Fruit fly (Drosophila melanogaster): Measurements from ENCODE around the gene Rim.
A peak's percentile ranks its signal among the peaks of the same experiment; 100 is the strongest.

The Rim gene

DNA sequence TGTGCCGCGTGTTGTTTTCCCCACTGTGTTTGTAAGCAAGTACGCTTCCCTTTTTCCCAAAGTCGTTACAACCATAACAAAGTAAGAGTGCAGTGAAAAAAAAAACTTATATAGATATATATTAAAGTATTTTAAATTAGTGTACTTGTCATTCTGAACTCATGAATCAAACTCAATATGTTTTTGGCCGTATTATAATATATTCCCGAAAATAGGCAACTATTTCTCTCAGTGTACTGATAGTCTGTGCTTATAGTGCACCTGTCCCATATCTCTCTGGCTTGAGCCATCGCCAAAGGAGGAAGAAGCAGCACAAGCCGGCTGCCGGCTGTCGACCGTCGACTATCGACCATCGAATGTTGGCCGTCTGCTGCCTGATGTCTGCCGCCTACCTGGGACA lies 24.7 kb upstream of the Rim start (continued):
- no peak for TF ChIP-seq CG13296 (GFP tag; optimal IDR thresholded peaks at IDR 0.05)
- peak; percentile 35 for TF ChIP-seq ewg (GFP tag; optimal IDR thresholded peaks at IDR 0.05)
- TF ChIP-seq CG14014 (GFP tag; IDR thresholded peaks at IDR 0.05), result no peak
- TF ChIP-seq tx (GFP tag; optimal IDR thresholded peaks at IDR 0.05), result no peak
- TF ChIP-seq HmgZ (tag; optimal IDR thresholded peaks at IDR 0.05), result peak; percentile 4
- TF ChIP-seq CG8388 (GFP tag; optimal IDR thresholded peaks at IDR 0.05), result peak; percentile 66
- no peak for TF ChIP-seq Fer2 (tag; optimal IDR thresholded peaks at IDR 0.05)
- no peak for TF ChIP-seq dati (GFP tag; IDR thresholded peaks at IDR 0.05)
- no peak for TF ChIP-seq CG12299 (tag; optimal IDR thresholded peaks at IDR 0.05)
- TF ChIP-seq dysf (GFP tag; IDR thresholded peaks at IDR 0.05), result peak; percentile 48; the same call in 2 of the 3 replicates
- TF ChIP-seq Jarid2 (GFP tag; optimal IDR thresholded peaks at IDR 0.05), result peak; percentile 16
- peak; percentile 65 for TF ChIP-seq CG15601 (tag; optimal IDR thresholded peaks at IDR 0.05)
- no peak for TF ChIP-seq grn (GFP tag; optimal IDR thresholded peaks at IDR 0.05)
- peak; percentile 51; the same call in 1 of the 2 replicates for TF ChIP-seq ap (GFP tag; IDR thresholded peaks at IDR 0.05)
- no peak for TF ChIP-seq danr (GFP tag; IDR thresholded peaks at IDR 0.05)
- TF ChIP-seq tap (tag; optimal IDR thresholded peaks at IDR 0.05), result no peak
- peak; percentile 57 for TF ChIP-seq lmd (GFP tag; IDR thresholded peaks at IDR 0.05)
- TF ChIP-seq eyg (GFP tag; optimal IDR thresholded peaks at IDR 0.05), result no peak
- no peak for TF ChIP-seq mam (GFP tag; optimal IDR thresholded peaks at IDR 0.05)
- TF ChIP-seq CG4328 (GFP tag; optimal IDR thresholded peaks at IDR 0.05), result no peak
- TF ChIP-seq CG7556 (GFP tag; optimal IDR thresholded peaks at IDR 0.05), result peak; percentile 73
- TF ChIP-seq Optix (GFP tag; IDR thresholded peaks at IDR 0.05), result peak; percentile 52; the same call in 1 of the 3 replicates
- TF ChIP-seq Stat92E (GFP tag; optimal IDR thresholded peaks at IDR 0.05), result peak in 1 of 3 experiments; percentile 38
- TF ChIP-seq lab (GFP tag; optimal IDR thresholded peaks at IDR 0.05), result peak; percentile 35
- TF ChIP-seq esg (GFP tag; conservative IDR thresholded peaks at IDR 0.05), result peak; percentile 45; the same call in 1 of the 2 replicates
- 0 out of 2 replicates have a peak, but pooled peaks have one; percentile 17 for TF ChIP-seq seq (GFP tag; IDR thresholded peaks at IDR 0.05)
- peak; percentile 27 for TF ChIP-seq tup (GFP tag; optimal IDR thresholded peaks at IDR 0.05)
- TF ChIP-seq Ptx1 (GFP tag; IDR thresholded peaks at IDR 0.05), result 0 out of 2 replicates have a peak, but pooled peaks have one; percentile 37
- TF ChIP-seq Taf1 (GFP tag; IDR thresholded peaks at IDR 0.05), result peak; percentile 33; the same call in 1 of the 2 replicates
- TF ChIP-seq bab2 (GFP tag; optimal IDR thresholded peaks at IDR 0.05), result peak; percentile 45
- TF ChIP-seq E2f2 (GFP tag; IDR thresholded peaks at IDR 0.05), result peak; percentile 25; the same call in 1 of the 2 replicates
- TF ChIP-seq z (GFP tag; IDR thresholded peaks at IDR 0.05), result no peak
- TF ChIP-seq NK7.1 (GFP tag; optimal IDR thresholded peaks at IDR 0.05), result no peak
- peak; percentile 58 for TF ChIP-seq CG16863 (GFP tag; optimal IDR thresholded peaks at IDR 0.05)
- TF ChIP-seq ind (GFP tag; optimal IDR thresholded peaks at IDR 0.05), result peak; percentile 16
- TF ChIP-seq crol (GFP tag; IDR thresholded peaks at IDR 0.05), result no peak
- peak; percentile 32 to 73 for TF ChIP-seq chif (GFP tag; optimal IDR thresholded peaks at IDR 0.05)
- no peak for TF ChIP-seq CG10274 (GFP tag; optimal IDR thresholded peaks at IDR 0.05)
- TF ChIP-seq CG42726 (GFP tag; IDR thresholded peaks at IDR 0.05; ENCODE audit: partially characterized antibody), result no peak
- TF ChIP-seq wor (GFP tag; IDR thresholded peaks at IDR 0.05), result no peak
- no peak for TF ChIP-seq CG11398 (GFP tag; optimal IDR thresholded peaks at IDR 0.05)
- TF ChIP-seq kah (GFP tag; optimal IDR thresholded peaks at IDR 0.05), result peak; percentile 11
- TF ChIP-seq CG4820 (GFP tag; optimal IDR thresholded peaks at IDR 0.05), result peak; percentile 80
- TF ChIP-seq CG1024 (GFP tag; IDR thresholded peaks at IDR 0.05), result peak; percentile 72
- TF ChIP-seq emc (GFP tag; optimal IDR thresholded peaks at IDR 0.05), result no peak
- 0 out of 3 replicates have a peak, but pooled peaks have one; percentile 16 for TF ChIP-seq H15 (GFP tag; IDR thresholded peaks at IDR 0.05)
- no peak for TF ChIP-seq sug (tag; optimal IDR thresholded peaks at IDR 0.05)
- no peak for TF ChIP-seq Mrtf (GFP tag; IDR thresholded peaks at IDR 0.05)
- peak; percentile 21 to 25 for TF ChIP-seq Hr51 (GFP tag; optimal IDR thresholded peaks at IDR 0.05)
- TF ChIP-seq CG3726 (GFP tag; IDR thresholded peaks at IDR 0.05), result no peak
- peak; percentile 10; the same call in 1 of the 2 replicates for TF ChIP-seq klu (GFP tag; IDR thresholded peaks at IDR 0.05)
